Fruit fly (Drosophila melanogaster): Measurements from ENCODE around the gene CG14115.

CG14115 gene

DNA sequence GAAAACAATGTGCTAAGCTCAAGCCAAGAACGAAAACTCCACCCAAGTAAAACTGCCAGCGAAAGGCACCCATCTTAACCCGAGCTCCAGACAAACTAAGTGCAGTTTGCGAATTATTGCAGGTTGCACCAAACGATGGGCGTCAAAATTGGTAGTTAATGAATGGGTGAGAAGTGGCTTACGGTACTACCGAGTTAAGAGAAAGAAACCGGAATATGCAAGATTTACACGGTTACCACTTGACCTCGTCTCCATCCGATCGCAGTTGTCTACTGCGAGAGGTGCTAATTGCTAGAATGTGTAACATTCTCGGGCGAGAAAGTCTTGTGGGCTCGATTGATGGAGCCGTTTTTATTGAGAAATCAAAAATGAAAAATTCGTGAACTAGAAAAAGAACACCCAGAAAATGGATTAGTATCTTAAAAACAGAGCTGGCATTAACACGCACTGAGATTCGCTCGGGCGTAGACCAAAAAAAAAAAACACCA is at the start of gene CG14115, which contains the start of gene CG34428:
TSS of gene CG14115 (minus strand) at position 101 of the 488 bp plus-strand sequence.
TSS of gene CG34428 (plus strand) at position 438 of the 488 bp plus-strand sequence.
- TF ChIP-seq EcR (GFP tag; optimal IDR thresholded peaks at IDR 0.05) (no peak), pan (optimal IDR thresholded peaks at IDR 0.05) (no peak), psq (optimal IDR thresholded peaks at IDR 0.05) (no peak)

dm6 chr3L:13109362-13109761 is 48.1 kb upstream of the CG14115 start:
- TF ChIP-seq usp (GFP tag; optimal IDR thresholded peaks at IDR 0.05), result no peak
- TF ChIP-seq CG8478 (optimal IDR thresholded peaks at IDR 0.05), result no peak
- no peak for TF ChIP-seq pan (optimal IDR thresholded peaks at IDR 0.05)
- no peak for TF ChIP-seq Dll (optimal IDR thresholded peaks at IDR 0.05)
- TF ChIP-seq psq (optimal IDR thresholded peaks at IDR 0.05), result no peak
- TF ChIP-seq EcR (GFP tag; optimal IDR thresholded peaks at IDR 0.05), result no peak

DNA sequence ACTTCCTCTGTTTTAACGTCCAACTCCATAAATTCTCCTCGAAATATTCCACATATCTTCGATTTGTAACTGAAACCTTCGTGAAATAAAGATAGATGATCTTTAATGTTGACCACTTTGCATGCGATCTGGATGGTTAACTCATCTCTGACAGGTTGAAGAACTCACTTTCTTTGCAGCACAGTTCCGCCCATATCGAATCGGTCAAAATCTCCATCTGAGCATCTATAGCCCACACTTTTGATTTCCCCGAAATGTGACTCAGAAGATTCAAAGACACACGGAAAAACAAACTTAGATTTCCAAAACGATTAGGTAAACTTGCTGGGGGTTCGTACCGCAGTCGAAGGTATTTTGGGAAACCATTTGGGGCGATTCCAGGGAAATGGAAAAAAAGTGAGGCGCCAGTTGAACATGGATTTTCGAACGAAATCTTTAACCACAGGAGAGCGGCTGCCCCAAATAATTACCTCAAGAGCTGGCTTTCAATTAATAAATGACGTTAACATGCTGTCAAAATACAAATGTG is 47.2 kb upstream of the CG14115 start:
- no peak for TF ChIP-seq psq (optimal IDR thresholded peaks at IDR 0.05)
- TF ChIP-seq usp (GFP tag; optimal IDR thresholded peaks at IDR 0.05), result no peak
- TF ChIP-seq CG8478 (optimal IDR thresholded peaks at IDR 0.05), result no peak
- TF ChIP-seq pan (optimal IDR thresholded peaks at IDR 0.05), result no peak
- no peak for TF ChIP-seq Dll (optimal IDR thresholded peaks at IDR 0.05)
- TF ChIP-seq EcR (GFP tag; optimal IDR thresholded peaks at IDR 0.05), result no peak

DNA sequence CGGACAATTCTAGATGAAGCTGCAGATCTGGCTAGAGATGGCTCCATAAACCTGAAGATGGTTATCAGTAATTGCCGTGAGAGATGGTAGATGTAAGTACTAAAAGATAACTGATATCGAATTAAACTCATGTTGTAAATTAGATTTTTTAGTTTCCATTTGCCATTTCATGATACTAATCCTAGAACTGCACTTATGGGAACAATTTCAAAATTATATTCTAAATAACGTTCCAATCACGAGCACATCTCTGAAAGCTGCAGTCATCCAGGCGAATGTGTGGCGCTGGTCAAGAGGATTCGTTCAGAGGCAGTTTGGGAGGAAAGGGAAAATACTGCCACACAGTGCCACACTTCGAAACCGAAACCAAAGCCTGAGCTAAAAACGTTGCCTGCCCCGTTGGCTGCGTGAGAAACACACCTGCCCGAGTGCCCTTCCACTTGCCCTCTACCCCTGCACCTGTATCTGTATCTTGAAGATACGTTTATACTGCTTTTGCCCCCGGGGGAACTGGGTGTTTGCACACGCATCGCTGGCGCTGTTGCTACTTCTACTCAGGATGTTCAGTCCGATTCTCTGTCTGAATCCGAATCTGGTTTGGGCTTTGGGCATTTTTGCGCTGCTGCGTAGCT is 46.2 kb upstream of the CG14115 start:
- no peak for TF ChIP-seq usp (GFP tag; optimal IDR thresholded peaks at IDR 0.05)
- peak; percentile 6 for TF ChIP-seq Dll (optimal IDR thresholded peaks at IDR 0.05)
- no peak for TF ChIP-seq psq (optimal IDR thresholded peaks at IDR 0.05)

DNA sequence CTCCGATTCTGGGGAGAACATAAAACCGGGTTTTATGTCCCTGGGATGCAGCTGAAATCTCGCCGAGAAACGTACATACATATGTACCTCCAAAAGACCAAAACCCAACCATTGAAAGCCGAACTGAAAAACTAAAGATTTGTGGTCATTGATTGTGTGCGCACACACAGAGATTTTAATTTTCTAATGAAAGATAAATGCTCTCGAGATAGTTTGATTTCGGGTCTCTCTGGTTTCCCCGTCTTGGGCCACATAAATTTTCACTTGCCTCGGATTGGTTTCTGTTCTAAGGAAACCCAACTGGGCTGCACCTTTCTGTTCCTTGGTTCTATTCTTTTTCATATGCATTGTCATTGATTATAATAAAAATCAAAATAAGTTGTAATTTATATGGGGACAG is 44.6 kb upstream of the CG14115 start:
- TF ChIP-seq CG8478 (optimal IDR thresholded peaks at IDR 0.05), result no peak
- TF ChIP-seq Dll (optimal IDR thresholded peaks at IDR 0.05), result no peak
- no peak for TF ChIP-seq pan (optimal IDR thresholded peaks at IDR 0.05)
- no peak for TF ChIP-seq psq (optimal IDR thresholded peaks at IDR 0.05)
- TF ChIP-seq EcR (GFP tag; optimal IDR thresholded peaks at IDR 0.05), result no peak
- no peak for TF ChIP-seq usp (GFP tag; optimal IDR thresholded peaks at IDR 0.05)

dm6 chr3L:13100438-13100837 is 39.2 kb upstream of the CG14115 start:
- no peak for TF ChIP-seq pan (optimal IDR thresholded peaks at IDR 0.05)
- TF ChIP-seq psq (optimal IDR thresholded peaks at IDR 0.05), result no peak
- TF ChIP-seq CG8478 (optimal IDR thresholded peaks at IDR 0.05), result no peak
- no peak for TF ChIP-seq EcR (GFP tag; optimal IDR thresholded peaks at IDR 0.05)
- TF ChIP-seq usp (GFP tag; optimal IDR thresholded peaks at IDR 0.05), result no peak
- no peak for TF ChIP-seq Dll (optimal IDR thresholded peaks at IDR 0.05)

DNA sequence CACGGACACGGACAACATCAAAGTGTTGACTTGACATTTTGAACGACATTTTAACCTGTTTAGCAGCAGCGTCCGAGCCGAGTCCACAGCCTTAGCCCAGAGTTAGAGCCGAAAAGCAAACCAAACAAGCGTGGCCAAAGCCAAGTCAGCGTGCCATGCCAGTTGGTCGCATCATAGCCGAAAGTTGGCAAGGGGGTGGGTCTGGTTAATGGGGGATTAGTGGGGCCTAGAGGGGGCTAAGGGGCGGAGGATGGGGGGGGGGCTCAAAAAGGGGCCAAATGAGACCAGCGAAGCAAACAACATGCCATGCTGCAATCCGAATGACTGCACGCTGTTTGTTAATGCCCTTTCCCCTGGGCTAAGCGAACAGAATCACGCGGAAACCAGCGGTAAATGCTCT is 37.9 kb upstream of the CG14115 start:
- no peak for TF ChIP-seq psq (optimal IDR thresholded peaks at IDR 0.05)
- TF ChIP-seq EcR (GFP tag; optimal IDR thresholded peaks at IDR 0.05), result no peak
- no peak for TF ChIP-seq usp (GFP tag; optimal IDR thresholded peaks at IDR 0.05)
- no peak for TF ChIP-seq CG8478 (optimal IDR thresholded peaks at IDR 0.05)
- TF ChIP-seq pan (optimal IDR thresholded peaks at IDR 0.05), result no peak
- no peak for TF ChIP-seq Dll (optimal IDR thresholded peaks at IDR 0.05)

DNA sequence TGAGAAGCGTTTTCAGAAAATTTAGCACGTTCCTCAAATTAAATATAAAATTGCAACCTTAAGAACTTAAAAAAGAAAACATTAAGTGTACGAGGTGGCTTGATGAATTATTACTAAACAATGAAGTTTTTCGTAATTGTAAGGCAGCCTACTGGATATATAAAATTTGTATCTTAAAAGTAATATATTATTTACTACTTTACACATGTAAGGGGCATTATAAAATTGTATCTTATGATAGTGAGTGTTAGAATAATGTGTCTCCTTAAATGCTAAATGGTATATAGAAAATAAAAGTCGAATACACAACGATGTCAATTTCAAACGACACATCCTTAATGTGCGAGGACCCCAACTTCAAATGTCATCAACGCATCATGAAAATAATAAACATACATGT is 28.6 kb upstream of the CG14115 start, which contains the start of gene CG11251:
TSS of gene CG11251 (minus strand) at position 101 of the 400 bp plus-strand sequence.
- TF ChIP-seq usp (GFP tag; optimal IDR thresholded peaks at IDR 0.05), result no peak
- TF ChIP-seq EcR (GFP tag; optimal IDR thresholded peaks at IDR 0.05), result no peak
- no peak for TF ChIP-seq Dll (optimal IDR thresholded peaks at IDR 0.05)
- TF ChIP-seq CG8478 (optimal IDR thresholded peaks at IDR 0.05), result no peak
- no peak for TF ChIP-seq psq (optimal IDR thresholded peaks at IDR 0.05)
- TF ChIP-seq pan (optimal IDR thresholded peaks at IDR 0.05), result no peak

- no peak for TF ChIP-seq CG8478 (optimal IDR thresholded peaks at IDR 0.05)
Measured at dm6 chr3L:13087189-13087588, 26.0 kb upstream of the CG14115 start, which contains the start of gene CG17300. CG17300 (minus strand) TSS chr3L:13087289.

DNA sequence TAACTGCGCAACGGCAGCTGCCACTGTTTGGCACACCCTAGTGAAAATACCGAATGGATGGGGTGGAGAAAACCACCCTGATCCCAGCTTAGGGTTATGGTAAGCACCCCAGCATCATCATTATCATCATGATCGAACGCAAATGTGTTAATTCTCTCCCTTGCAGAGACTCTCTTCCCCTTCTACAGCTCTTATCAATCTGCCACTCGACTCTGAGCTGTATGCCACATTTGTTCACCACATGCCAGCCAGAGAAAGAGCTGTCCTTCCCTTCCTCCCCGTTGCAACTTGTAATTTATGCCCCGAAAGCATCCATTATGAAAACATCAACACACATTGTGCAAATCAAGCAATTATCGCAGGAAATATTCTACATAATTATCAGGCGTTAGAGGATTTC is 23.3 kb upstream of the CG14115 start:
- TF ChIP-seq psq (optimal IDR thresholded peaks at IDR 0.05) (no peak), CG8478 (optimal IDR thresholded peaks at IDR 0.05) (no peak), usp (GFP tag; optimal IDR thresholded peaks at IDR 0.05) (no peak), Dll (optimal IDR thresholded peaks at IDR 0.05) (no peak), pan (optimal IDR thresholded peaks at IDR 0.05) (no peak)

- TF ChIP-seq pan (optimal IDR thresholded peaks at IDR 0.05) (no peak), CG8478 (optimal IDR thresholded peaks at IDR 0.05) (no peak), usp (GFP tag; optimal IDR thresholded peaks at IDR 0.05) (no peak)
Measured at dm6 chr3L:13083432-13083831, 22.2 kb upstream of the CG14115 start.

DNA sequence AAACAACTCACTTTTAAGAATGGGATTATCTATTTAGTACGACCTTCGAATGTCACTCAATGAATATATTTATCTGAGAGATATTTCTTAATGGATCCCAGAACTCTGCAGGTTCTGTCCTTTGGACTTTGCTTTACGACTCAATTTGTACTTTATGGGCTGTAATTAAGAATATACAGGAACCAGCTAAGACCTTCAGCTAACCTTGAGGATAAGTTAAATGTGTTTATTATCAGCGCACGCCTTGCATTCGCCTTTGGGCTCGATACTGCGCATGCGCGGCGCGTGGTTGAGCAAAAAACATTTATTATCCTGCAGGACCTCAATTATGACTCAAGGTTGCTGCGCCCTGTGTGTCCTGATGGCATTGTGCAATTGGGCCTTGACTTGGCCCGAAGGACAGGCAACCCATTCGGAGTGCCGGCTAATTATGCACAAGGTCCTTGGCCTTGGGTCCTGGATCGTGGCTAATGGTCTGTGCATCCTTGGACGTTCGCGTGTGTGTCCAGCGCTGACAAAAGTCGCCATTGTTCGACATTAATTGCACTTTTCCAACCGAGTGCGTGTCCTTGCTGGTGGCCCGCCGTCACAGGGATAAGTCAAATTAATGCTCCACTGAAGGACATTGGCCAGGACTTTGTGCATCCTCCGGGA is 20.2 kb upstream of the CG14115 start:
- TF ChIP-seq psq (optimal IDR thresholded peaks at IDR 0.05) (no peak), usp (GFP tag; optimal IDR thresholded peaks at IDR 0.05) (no peak), EcR (GFP tag; optimal IDR thresholded peaks at IDR 0.05) (no peak), pan (optimal IDR thresholded peaks at IDR 0.05) (no peak), CG8478 (optimal IDR thresholded peaks at IDR 0.05) (no peak), Dll (optimal IDR thresholded peaks at IDR 0.05) (no peak)

dm6 chr3L:13080418-13080817 is 19.2 kb upstream of the CG14115 start:
- TF ChIP-seq EcR (GFP tag; optimal IDR thresholded peaks at IDR 0.05) (no peak), Dll (optimal IDR thresholded peaks at IDR 0.05) (no peak), pan (optimal IDR thresholded peaks at IDR 0.05) (no peak)

Measured in whole organism.